Worm (Caenorhabditis elegans) whole organism, L1 larva: ENCODE data around the gene igeg-2.

ENCODE experiments used
- C34B4.2 ChIP-seq: sonication (generic microtip); optimal IDR thresholded peaks from 2 replicates; lab custom pipeline; 2017; ENCODE audit warnings: mild to moderate bottlenecking, missing genetic modification characterization, missing compliant biosample characterization
- aly-2 ChIP-seq: fragments of 150-350 bp; optimal IDR thresholded peaks from 2 replicates; lab custom pipeline; 2014; ENCODE audit warnings: missing biosample characterization, missing genetic modification characterization
- ama-1 ChIP-seq: fragments of 150-350 bp; optimal IDR thresholded peaks from 2 replicates; lab custom pipeline; 2014
- blmp-1 ChIP-seq: fragments of 150-350 bp; optimal IDR thresholded peaks from 2 replicates; lab custom pipeline; 2014; ENCODE audit warnings: missing biosample characterization, missing genetic modification characterization
- ceh-63 ChIP-seq: fragments of 200-800 bp; sonication (Bioruptor generic); optimal IDR thresholded peaks from 2 replicates; lab custom pipeline; 2018; ENCODE audit warnings: mild to moderate bottlenecking, missing genetic modification characterization, missing compliant biosample characterization
- ceh-8 ChIP-seq: fragments of 200-800 bp; sonication (Bioruptor generic); optimal IDR thresholded peaks from 2 replicates; lab custom pipeline; 2018; ENCODE audit warnings: mild to moderate bottlenecking, missing genetic modification characterization, moderate library complexity, missing compliant biosample characterization
- ceh-88 ChIP-seq: fragments of 200-800 bp; sonication (Bioruptor generic); IDR thresholded peaks from 2 replicates; pipeline ENCODE4 v1.3.6; 2022; ENCODE audit warnings: missing genetic modification characterization, missing compliant biosample characterization
- ceh-90 ChIP-seq: sonication (generic microtip); optimal IDR thresholded peaks from 2 replicates; lab custom pipeline; 2016; ENCODE audit warnings: missing genetic modification characterization, missing compliant biosample characterization
- dpl-1 ChIP-seq, 3 experiments: fragments of 150-350 bp in 2 of 3; sonication (generic microtip) in 1 of 3; optimal IDR thresholded peaks; 2 replicates each; lab custom pipeline; 2014 to 2017; ENCODE audit warnings: missing biosample characterization in 3 of 3, missing genetic modification characterization in 3 of 3, missing genetic modification reagents in 3 of 3
- efl-3 ChIP-seq: fragments of 200-800 bp; sonication (Bioruptor generic); optimal IDR thresholded peaks from 2 replicates; lab custom pipeline; 2018; ENCODE audit warnings: mild to moderate bottlenecking, missing genetic modification characterization, missing compliant biosample characterization
- egl-13 ChIP-seq: sonication (generic microtip); optimal IDR thresholded peaks from 2 replicates; lab custom pipeline; 2016; ENCODE audit warnings: missing genotype, missing genetic modification reagents, missing genetic modification characterization, missing compliant biosample characterization
- egl-27 ChIP-seq, 2 experiments: fragments of 150-350 bp in 1 of 2; sonication (generic microtip); optimal IDR thresholded peaks; 3 replicates each; lab custom pipeline; 2017 to 2018; ENCODE audit warnings: missing biosample characterization in 2 of 2, missing genetic modification characterization in 2 of 2, missing genetic modification reagents in 2 of 2
- elt-2 ChIP-seq: sonication (generic microtip); optimal IDR thresholded peaks from 2 replicates; lab custom pipeline; 2016; ENCODE audit warnings: missing genetic modification characterization, mild to moderate bottlenecking, inconsistent platforms, missing compliant biosample characterization, missing genetic modification reagents
- elt-3 ChIP-seq, 6 experiments: fragments of 150-350 bp in 1 of 6; sonication (generic microtip); optimal IDR thresholded peaks; 2 replicates each; lab custom pipeline; 2017 to 2018; ENCODE audit warnings: missing biosample characterization in 6 of 6, missing genetic modification characterization in 6 of 6, inconsistent platforms in 1 of 6
- ets-5 ChIP-seq: fragments of 200-800 bp; sonication (Bioruptor generic); IDR thresholded peaks from 2 replicates; pipeline ENCODE4 v1.3.6; 2022; ENCODE audit warnings: missing genetic modification characterization, missing compliant biosample characterization
- fkh-10 ChIP-seq: sonication (generic microtip); optimal IDR thresholded peaks from 2 replicates; lab custom pipeline; 2017; ENCODE audit warnings: missing biosample characterization, missing genetic modification reagents, missing genetic modification characterization
- fkh-4 ChIP-seq: sonication (generic microtip); optimal IDR thresholded peaks from 2 replicates; lab custom pipeline; 2016; ENCODE audit warnings: missing compliant biosample characterization, missing genetic modification characterization, borderline replicate concordance
- fkh-8 ChIP-seq: sonication (generic microtip); optimal IDR thresholded peaks from 2 replicates; lab custom pipeline; 2016; ENCODE audit warnings: mild to moderate bottlenecking, missing genetic modification characterization, missing compliant biosample characterization
- fos-1 ChIP-seq: fragments of 150-350 bp; optimal IDR thresholded peaks from 2 replicates; lab custom pipeline; 2014; ENCODE audit warnings: missing biosample characterization, missing genetic modification characterization
- hlh-4 ChIP-seq: sonication (generic microtip); optimal IDR thresholded peaks from 2 replicates; lab custom pipeline; 2016; ENCODE audit warnings: mild to moderate bottlenecking, missing genetic modification characterization, missing compliant biosample characterization
- hpl-2 ChIP-seq: fragments of 150-350 bp; optimal IDR thresholded peaks from 2 replicates; lab custom pipeline; 2014; ENCODE audit warnings: missing biosample characterization, missing genetic modification reagents, missing genetic modification characterization
- irx-1 ChIP-seq: sonication (generic microtip); optimal IDR thresholded peaks from 2 replicates; lab custom pipeline; 2016; ENCODE audit warnings: missing genetic modification characterization, missing compliant biosample characterization
- isw-1 ChIP-seq: fragments of 200-800 bp; sonication (Bioruptor generic); IDR thresholded peaks from 2 replicates; pipeline ENCODE4 v1.3.6; 2022; ENCODE audit warnings: missing genetic modification characterization, missing compliant biosample characterization
- jun-1 ChIP-seq: fragments of 150-350 bp; optimal IDR thresholded peaks from 2 replicates; lab custom pipeline; 2014; ENCODE audit warnings: missing biosample characterization, missing genetic modification reagents, missing genetic modification characterization
- lin-14 ChIP-seq: fragments of 200-800 bp; sonication (Bioruptor generic); optimal IDR thresholded peaks from 2 replicates; lab custom pipeline; 2018; ENCODE audit warnings: mild to moderate bottlenecking, missing genetic modification characterization, moderate library complexity, missing compliant biosample characterization
- lin-15B ChIP-seq: fragments of 150-350 bp; sonication (generic microtip); optimal IDR thresholded peaks from 3 replicates; lab custom pipeline; 2014; ENCODE audit warnings: missing biosample characterization, missing genetic modification characterization
- lin-35 ChIP-seq, 2 experiments: fragments of 150-350 bp; optimal IDR thresholded peaks; 2 replicates each; lab custom pipeline; 2014; ENCODE audit warnings: missing biosample characterization in 2 of 2, missing genetic modification characterization in 2 of 2, missing genetic modification reagents in 2 of 2
- lin-39 ChIP-seq: fragments of 150-350 bp; optimal IDR thresholded peaks from 2 replicates; lab custom pipeline; 2014; ENCODE audit warnings: missing biosample characterization, missing genetic modification reagents, missing genetic modification characterization
- lir-3 ChIP-seq: sonication (generic microtip); optimal IDR thresholded peaks from 2 replicates; lab custom pipeline; 2016; ENCODE audit warnings: mild to moderate bottlenecking, missing genetic modification characterization, moderate library complexity, missing compliant biosample characterization; ENCODE audit not compliant: poor library complexity
- mdl-1 ChIP-seq, 2 experiments: fragments of 150-350 bp; optimal IDR thresholded peaks; 2 replicates each; lab custom pipeline; 2014 to 2017; ENCODE audit warnings: missing biosample characterization in 2 of 2, missing genetic modification characterization in 2 of 2, inconsistent platforms in 1 of 2
- mef-2 ChIP-seq: fragments of 150-350 bp; optimal IDR thresholded peaks from 2 replicates; lab custom pipeline; 2014; ENCODE audit warnings: missing biosample characterization, missing genetic modification characterization
- mep-1 ChIP-seq: fragments of 150-350 bp; optimal IDR thresholded peaks from 2 replicates; lab custom pipeline; 2014; ENCODE audit warnings: missing biosample characterization, missing genetic modification characterization
- nhr-11 ChIP-seq: fragments of 150-350 bp; optimal IDR thresholded peaks from 2 replicates; lab custom pipeline; 2014; ENCODE audit warnings: missing biosample characterization, missing genetic modification characterization
- nhr-20 ChIP-seq: sonication (generic microtip); optimal IDR thresholded peaks from 2 replicates; lab custom pipeline; 2016; ENCODE audit warnings: mild to moderate bottlenecking, missing genetic modification characterization, missing compliant biosample characterization
- nhr-77 ChIP-seq: fragments of 150-350 bp; optimal IDR thresholded peaks from 2 replicates; lab custom pipeline; 2014; ENCODE audit warnings: missing biosample characterization, missing genetic modification characterization
- nhr-84 ChIP-seq: sonication (generic microtip); optimal IDR thresholded peaks from 2 replicates; lab custom pipeline; 2017; ENCODE audit warnings: missing biosample characterization, missing genetic modification characterization
- nhr-90 ChIP-seq: sonication (generic microtip); optimal IDR thresholded peaks from 2 replicates; lab custom pipeline; 2016; ENCODE audit warnings: mild to moderate bottlenecking, missing genetic modification characterization, missing compliant biosample characterization; ENCODE audit not compliant: poor library complexity
- pax-3 ChIP-seq: fragments of 200-800 bp; sonication (Bioruptor generic); optimal IDR thresholded peaks from 2 replicates; lab custom pipeline; 2018; ENCODE audit warnings: mild to moderate bottlenecking, missing genetic modification characterization, moderate library complexity, missing compliant biosample characterization
- pqm-1 ChIP-seq: sonication (generic microtip); optimal IDR thresholded peaks from 3 replicates; lab custom pipeline; 2017; ENCODE audit warnings: missing biosample characterization, missing genetic modification characterization
- rnt-1 ChIP-seq: sonication (generic microtip); optimal IDR thresholded peaks from 2 replicates; lab custom pipeline; 2016; ENCODE audit warnings: mild to moderate bottlenecking, missing genetic modification characterization, moderate library complexity, missing compliant biosample characterization
- snpc-4 ChIP-seq: fragments of 150-350 bp; optimal IDR thresholded peaks from 2 replicates; lab custom pipeline; 2014; ENCODE audit warnings: missing biosample characterization, missing genetic modification characterization
- snu-23 ChIP-seq: sonication (generic microtip); optimal IDR thresholded peaks from 2 replicates; lab custom pipeline; 2016; ENCODE audit warnings: missing genetic modification characterization, missing compliant biosample characterization
- sox-4 ChIP-seq: sonication (generic microtip); optimal IDR thresholded peaks from 2 replicates; lab custom pipeline; 2016; ENCODE audit warnings: missing genetic modification characterization, missing compliant biosample characterization
- sptf-1 ChIP-seq: fragments of 150-350 bp; optimal IDR thresholded peaks from 2 replicates; lab custom pipeline; 2014; ENCODE audit warnings: missing biosample characterization, missing genetic modification characterization
- sup-37 ChIP-seq: fragments of 200-800 bp; sonication (Bioruptor generic); optimal IDR thresholded peaks from 2 replicates; lab custom pipeline; 2018; ENCODE audit warnings: mild to moderate bottlenecking, missing genetic modification characterization, missing compliant biosample characterization
- tbx-2 ChIP-seq: sonication (generic microtip); optimal IDR thresholded peaks from 2 replicates; lab custom pipeline; 2016; ENCODE audit warnings: missing genetic modification characterization, missing compliant biosample characterization
- unc-130 ChIP-seq: fragments of 150-350 bp; optimal IDR thresholded peaks from 2 replicates; lab custom pipeline; 2017; ENCODE audit warnings: missing biosample characterization, missing genetic modification characterization, inconsistent platforms
- unc-30 ChIP-seq: sonication (generic microtip); optimal IDR thresholded peaks from 2 replicates; lab custom pipeline; 2017; ENCODE audit warnings: missing biosample characterization, missing genetic modification characterization
- unc-62 ChIP-seq: fragments of 150-350 bp; optimal IDR thresholded peaks from 2 replicates; lab custom pipeline; 2014; ENCODE audit warnings: missing biosample characterization, missing genetic modification reagents, missing genetic modification characterization
- unc-98 ChIP-seq: fragments of 200-800 bp; sonication (Bioruptor generic); IDR thresholded peaks from 2 replicates; pipeline ENCODE4 v1.3.6; 2022; ENCODE audit warnings: missing genetic modification characterization, missing compliant biosample characterization
- vab-15 ChIP-seq: sonication (generic microtip); optimal IDR thresholded peaks from 2 replicates; lab custom pipeline; 2017; ENCODE audit warnings: missing genotype, mild to moderate bottlenecking, missing genetic modification characterization, missing compliant biosample characterization
- xbp-1 ChIP-seq: sonication (generic microtip); optimal IDR thresholded peaks from 2 replicates; lab custom pipeline; 2016; ENCODE audit warnings: missing genetic modification characterization, missing compliant biosample characterization
- zag-1 ChIP-seq: fragments of 150-350 bp; optimal IDR thresholded peaks from 2 replicates; lab custom pipeline; 2014; ENCODE audit warnings: missing biosample characterization, missing genetic modification characterization
- ztf-4 ChIP-seq: fragments of 150-350 bp; optimal IDR thresholded peaks from 2 replicates; lab custom pipeline; 2014; ENCODE audit warnings: missing biosample characterization, missing genetic modification characterization

igeg-2 gene

DNA sequence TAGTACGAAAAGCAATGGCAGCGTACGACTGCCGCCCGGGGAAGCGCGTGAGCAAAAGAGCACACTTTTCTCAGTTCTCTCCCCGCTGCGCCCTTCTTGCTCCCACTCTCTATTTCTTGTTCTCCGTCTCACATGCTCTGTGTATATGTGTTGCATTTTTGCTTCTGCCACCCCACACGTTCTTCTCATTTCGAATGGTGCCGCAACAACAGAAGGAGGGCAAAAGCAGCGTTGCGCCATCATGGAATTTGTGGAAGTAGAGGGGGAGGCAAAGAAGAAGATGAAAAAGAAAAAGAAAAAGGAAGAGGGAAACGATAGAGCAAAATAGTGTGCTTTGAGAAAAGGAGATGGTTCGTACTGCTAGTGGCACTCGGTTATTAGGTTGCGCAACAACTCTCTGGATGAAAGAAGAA, 20.9 kb upstream of the igeg-2 start (continued):
- TF ChIP-seq hpl-2 (GFP tag; lab: Kevin White, UChicago) (no peak), vab-15 (peak; percentile 31), isw-1 (GFP tag; lab: Robert Waterston, UW) (no peak; the same call in none of the 2 replicates), lin-15B (tag; lab: Kevin White, UChicago) (no peak), unc-62 (GFP tag; lab: Kevin White, UChicago) (no peak), sup-37 (GFP tag; lab: Kevin White, UChicago) (peak; percentile 3), fos-1 (tag; lab: Kevin White, UChicago) (no peak), pax-3 (no peak), lin-39 (tag; lab: Kevin White, UChicago) (no peak), irx-1 (tag; lab: Kevin White, UChicago) (peak; percentile 60), egl-27 (tag; optimal IDR thresholded peaks at IDR 0.05; lab: Kevin White, UChicago) (no peak), ama-1 (lab: Kevin White, UChicago) (no peak), hlh-4 (tag; lab: Kevin White, UChicago) (no peak), ztf-4 (tag; lab: Kevin White, UChicago) (peak; percentile 46), fkh-10 (GFP tag; lab: Kevin White, UChicago) (peak; percentile 97), ceh-8 (GFP tag; lab: Kevin White, UChicago) (peak; percentile 28), pqm-1 (tag; lab: Kevin White, UChicago) (no peak), ceh-88 (GFP tag; lab: Robert Waterston, UW) (no peak), nhr-77 (no peak), unc-130 (no peak), sox-4 (tag; lab: Kevin White, UChicago) (no peak), rnt-1 (tag; lab: Kevin White, UChicago) (peak; percentile 79), dpl-1 (GFP tag; optimal IDR thresholded peaks at IDR 0.05; lab: Kevin White, UChicago) (peak in 1 of 3 experiments; percentile 24), mep-1 (tag; lab: Kevin White, UChicago) (peak; percentile 81), sptf-1 (tag; lab: Kevin White, UChicago) (no peak), ceh-63 (GFP tag; lab: Kevin White, UChicago) (no peak), unc-30 (tag; lab: Kevin White, UChicago) (no peak), tbx-2 (tag; lab: Kevin White, UChicago) (peak; percentile 77), efl-3 (GFP tag; lab: Kevin White, UChicago) (no peak), C34B4.2 (tag; lab: Kevin White, UChicago) (no peak), unc-98 (GFP tag; lab: Robert Waterston, UW) (no peak), nhr-84 (no peak), mef-2 (tag; lab: Kevin White, UChicago) (no peak), blmp-1 (tag; lab: Kevin White, UChicago) (no peak), snpc-4 (tag; lab: Kevin White, UChicago) (no peak), lin-35 (GFP tag; optimal IDR thresholded peaks at IDR 0.05; lab: Kevin White, UChicago) (peak; percentile 29 to 48), nhr-20 (tag; lab: Kevin White, UChicago) (peak; percentile 46), lin-14 (peak; percentile 99), aly-2 (tag; lab: Kevin White, UChicago) (no peak), ets-5 (GFP tag; lab: Robert Waterston, UW) (no peak), zag-1 (tag; lab: Kevin White, UChicago) (peak; percentile 44), lir-3 (tag; lab: Kevin White, UChicago) (no peak), egl-13 (peak; percentile 77), snu-23 (peak; percentile 69), jun-1 (tag; lab: Kevin White, UChicago) (peak; percentile 35), fkh-4 (no peak), mdl-1 (tag; optimal IDR thresholded peaks at IDR 0.05; lab: Kevin White, UChicago) (peak in 1 of 2 experiments; percentile 78), elt-2 (tag; lab: Kevin White, UChicago) (no peak), fkh-8 (tag; lab: Kevin White, UChicago) (peak; percentile 88), ceh-90 (tag; lab: Kevin White, UChicago) (no peak), xbp-1 (tag; lab: Kevin White, UChicago) (peak; percentile 54), elt-3 (tag; optimal IDR thresholded peaks at IDR 0.05; lab: Kevin White, UChicago) (no peak), nhr-11 (tag; lab: Kevin White, UChicago) (no peak), nhr-90 (tag; lab: Kevin White, UChicago) (no peak)
